Fruit fly (Drosophila melanogaster): ENCODE results near the gene Nmdar1.
A peak's percentile ranks its signal among the peaks of the same experiment; 100 is the strongest.

- no peak for TF ChIP-seq ey (GFP tag; optimal IDR thresholded peaks at IDR 0.05)
- no peak for TF ChIP-seq lola (GFP tag; optimal IDR thresholded peaks at IDR 0.05)
- no peak for TF ChIP-seq Abd-B (GFP tag; optimal IDR thresholded peaks at IDR 0.05)
- no peak for TF ChIP-seq Vsx2 (GFP tag; optimal IDR thresholded peaks at IDR 0.05; ENCODE audit: partially characterized antibody)
- no peak for TF ChIP-seq sage (GFP tag; optimal IDR thresholded peaks at IDR 0.05)
- no peak for TF ChIP-seq h (GFP tag; optimal IDR thresholded peaks at IDR 0.05)
- TF ChIP-seq br (GFP tag; optimal IDR thresholded peaks at IDR 0.05), result no peak
- TF ChIP-seq pan (optimal IDR thresholded peaks at IDR 0.05), result no peak
- TF ChIP-seq Rel (GFP tag; optimal IDR thresholded peaks at IDR 0.05), result no peak
- peak; percentile 28 for TF ChIP-seq Rel (tag; optimal IDR thresholded peaks at IDR 0.05)
- no peak for TF ChIP-seq dmrt93B (GFP tag; optimal IDR thresholded peaks at IDR 0.05)
- TF ChIP-seq woc (GFP tag; optimal IDR thresholded peaks at IDR 0.05), result no peak
- TF ChIP-seq tai (GFP tag; optimal IDR thresholded peaks at IDR 0.05), result no peak
- no peak for TF ChIP-seq CG32264 (GFP tag; optimal IDR thresholded peaks at IDR 0.05)
- TF ChIP-seq psq (GFP tag; optimal IDR thresholded peaks at IDR 0.05), result no peak
Measured at dm6 chr3R:5571756-5572155, 48.6 kb upstream of the Nmdar1 start.
